Worm (Caenorhabditis elegans) whole organism, early embryonic: ENCODE measurements around the gene zipt-7.2.

Experiments used
- B0310.2 ChIP-seq: sonication (generic microtip); optimal IDR thresholded peaks from 2 replicates; lab custom pipeline; 2016; ENCODE audit warnings: mild to moderate bottlenecking, missing genetic modification characterization, missing compliant biosample characterization
- F13C5.2 ChIP-seq: sonication (generic microtip); optimal IDR thresholded peaks from 2 replicates; lab custom pipeline; 2017; ENCODE audit warnings: mild to moderate bottlenecking, missing genetic modification characterization, inconsistent platforms, missing compliant biosample characterization
- ama-1 ChIP-seq: fragments of 150-350 bp; optimal IDR thresholded peaks from 2 replicates; lab custom pipeline; 2014
- ets-7 ChIP-seq: sonication (generic microtip); optimal IDR thresholded peaks from 2 replicates; lab custom pipeline; 2016; ENCODE audit warnings: missing genotype, missing genetic modification characterization, missing compliant biosample characterization
- hmbx-1 ChIP-seq: sonication (generic microtip); optimal IDR thresholded peaks from 2 replicates; lab custom pipeline; 2016; ENCODE audit warnings: mild to moderate bottlenecking, missing genetic modification characterization, missing compliant biosample characterization
- hnd-1 ChIP-seq: sonication (generic microtip); optimal IDR thresholded peaks from 2 replicates; lab custom pipeline; 2016; ENCODE audit warnings: missing genetic modification characterization, missing compliant biosample characterization
- pes-1 ChIP-seq: fragments of 200-800 bp; sonication (Bioruptor generic); IDR thresholded peaks from 2 replicates; pipeline ENCODE4 v1.3.6; 2022; ENCODE audit warnings: missing genetic modification reagents, missing genetic modification characterization, missing compliant biosample characterization
- tra-4 ChIP-seq: sonication (generic microtip); optimal IDR thresholded peaks from 2 replicates; lab custom pipeline; 2017; ENCODE audit warnings: missing genetic modification characterization, missing compliant biosample characterization

ce11 chrX:15528472-15528871 is 20.8 kb upstream of the zipt-7.2 start:
- no peak for TF ChIP-seq ama-1 (lab: Kevin White, UChicago)
- no peak for TF ChIP-seq F13C5.2 (tag; lab: Kevin White, UChicago)
- TF ChIP-seq tra-4, result no peak
- TF ChIP-seq B0310.2 (tag; lab: Kevin White, UChicago), result no peak
- TF ChIP-seq hmbx-1, result no peak
- TF ChIP-seq ets-7 (tag; lab: Kevin White, UChicago), result no peak
- TF ChIP-seq pes-1 (GFP tag; lab: Robert Waterston, UW), result no peak
- no peak for TF ChIP-seq hnd-1 (tag; lab: Kevin White, UChicago)
